Worm (Caenorhabditis elegans): ENCODE data around the gene C15H9.4.

The C15H9.4 gene

ce11 chrX:6050849-6051248, 46.6 kb upstream of the C15H9.4 start (continued):
- TF ChIP-seq lir-3 (tag; optimal IDR thresholded peaks at IDR 0.05; ENCODE audit: poor library complexity) (no peak), grh-1 (GFP tag; IDR thresholded peaks at IDR 0.05) (peak; percentile 47), Y116A8C.19 (tag; optimal IDR thresholded peaks at IDR 0.05; ENCODE audit: borderline replicate concordance) (no peak), egl-27 (tag; optimal IDR thresholded peaks at IDR 0.05) (no peak), mab-9 (GFP tag; IDR thresholded peaks at IDR 0.05) (no peak), jun-1 (tag; optimal IDR thresholded peaks at IDR 0.05) (no peak), lsy-2 (tag; optimal IDR thresholded peaks at IDR 0.05) (no peak), snpc-4 (tag; optimal IDR thresholded peaks at IDR 0.05) (no peak), lin-14 (GFP tag; optimal IDR thresholded peaks at IDR 0.05) (peak; percentile 35), nhr-85 (tag) (peak; percentile 56), nhr-47 (tag; optimal IDR thresholded peaks at IDR 0.05) (no peak), irx-1 (tag; optimal IDR thresholded peaks at IDR 0.05) (no peak), mef-2 (tag; optimal IDR thresholded peaks at IDR 0.05) (no peak), unc-30 (tag; optimal IDR thresholded peaks at IDR 0.05) (no peak), ceh-8 (GFP tag; optimal IDR thresholded peaks at IDR 0.05) (no peak), fkh-4 (tag; optimal IDR thresholded peaks at IDR 0.05; ENCODE audit: borderline replicate concordance) (no peak), isw-1 (GFP tag; IDR thresholded peaks at IDR 0.05) (no peak), sox-4 (tag; optimal IDR thresholded peaks at IDR 0.05) (no peak), pax-3 (tag; optimal IDR thresholded peaks at IDR 0.05) (no peak), zip-4 (GFP tag; optimal IDR thresholded peaks at IDR 0.05) (no peak), nhr-71 (tag; optimal IDR thresholded peaks at IDR 0.05) (peak; percentile 6), unc-98 (GFP tag; IDR thresholded peaks at IDR 0.05) (no peak), nhr-28 (tag; optimal IDR thresholded peaks at IDR 0.05) (no peak), snu-23 (GFP tag; optimal IDR thresholded peaks at IDR 0.05) (peak; percentile 14), F16B12.6 (tag; optimal IDR thresholded peaks at IDR 0.05) (no peak), hlh-17 (GFP tag; optimal IDR thresholded peaks at IDR 0.05; ENCODE audit: borderline replicate concordance) (no peak), ceh-90 (tag; optimal IDR thresholded peaks at IDR 0.05) (no peak), mep-1 (tag; optimal IDR thresholded peaks at IDR 0.05) (no peak), lin-39 (tag; optimal IDR thresholded peaks at IDR 0.05) (no peak), tlp-1 (tag; optimal IDR thresholded peaks at IDR 0.05) (no peak), nhr-11 (tag; optimal IDR thresholded peaks at IDR 0.05) (no peak), ztf-4 (tag; optimal IDR thresholded peaks at IDR 0.05) (no peak), ces-1 (GFP tag; optimal IDR thresholded peaks at IDR 0.05) (no peak), nhr-77 (tag; optimal IDR thresholded peaks at IDR 0.05) (no peak), nhr-76 (tag; optimal IDR thresholded peaks at IDR 0.05) (no peak), aha-1 (tag; optimal IDR thresholded peaks at IDR 0.05) (no peak), C16A3.4 (tag; optimal IDR thresholded peaks at IDR 0.05) (no peak), blmp-1 (tag; optimal IDR thresholded peaks at IDR 0.05) (peak; percentile 96), sptf-1 (tag; optimal IDR thresholded peaks at IDR 0.05) (no peak), unc-86 (tag; optimal IDR thresholded peaks at IDR 0.05) (no peak), elt-3 (tag; optimal IDR thresholded peaks at IDR 0.05) (peak in 5 of 6 experiments; percentile 16 to 64 (median 62)), swsn-7 (tag; optimal IDR thresholded peaks at IDR 0.05) (no peak), dpl-1 (GFP tag; optimal IDR thresholded peaks at IDR 0.05) (no peak), ceh-63 (GFP tag; optimal IDR thresholded peaks at IDR 0.05) (no peak), lin-15B (tag; optimal IDR thresholded peaks at IDR 0.05) (no peak), xbp-1 (tag; optimal IDR thresholded peaks at IDR 0.05) (no peak), fkh-8 (tag; optimal IDR thresholded peaks at IDR 0.05) (no peak), pqm-1 (tag; optimal IDR thresholded peaks at IDR 0.05) (no peak), alr-1 (tag; optimal IDR thresholded peaks at IDR 0.05; ENCODE audit: borderline replicate concordance) (no peak), tbx-2 (tag; optimal IDR thresholded peaks at IDR 0.05) (peak; percentile 6), C04F5.9 (tag; optimal IDR thresholded peaks at IDR 0.05) (no peak), egl-13 (tag; optimal IDR thresholded peaks at IDR 0.05) (no peak), mdl-1 (tag; optimal IDR thresholded peaks at IDR 0.05) (no peak), nhr-84 (tag; optimal IDR thresholded peaks at IDR 0.05) (no peak), zag-1 (tag; optimal IDR thresholded peaks at IDR 0.05) (no peak)

Measured in whole organism, L1 larva.